Fruit fly (Drosophila melanogaster): Measurements from ENCODE around the gene CG4382.
A peak's percentile ranks its signal among the peaks of the same experiment; 100 is the strongest.

CG4382 gene

dm6 chr2L:9594625-9595300, 5.9 kb downstream of the CG4382 start:
- TF ChIP-seq Eip78C (GFP tag) (no peak), CG10631 (GFP tag; optimal IDR thresholded peaks at IDR 0.05) (peak; percentile 5), OdsH (GFP tag; optimal IDR thresholded peaks at IDR 0.05) (no peak), CG9139 (GFP tag; optimal IDR thresholded peaks at IDR 0.05) (no peak), Smox (GFP tag; optimal IDR thresholded peaks at IDR 0.05) (peak; percentile 2), Met (GFP tag; optimal IDR thresholded peaks at IDR 0.05) (peak; percentile 6), acj6 (GFP tag; optimal IDR thresholded peaks at IDR 0.05) (peak; percentile 5), CG6808 (GFP tag; optimal IDR thresholded peaks at IDR 0.05) (no peak), svp (GFP tag) (peak; percentile 53), fkh (GFP tag; optimal IDR thresholded peaks at IDR 0.05) (peak; percentile 30)

dm6 chr2L:9591146-9591545, 9.5 kb downstream of the CG4382 start:
- no peak for TF ChIP-seq Eip93F (GFP tag; optimal IDR thresholded peaks at IDR 0.05)
- TF ChIP-seq acj6 (GFP tag; optimal IDR thresholded peaks at IDR 0.05), result no peak
- no peak for TF ChIP-seq CG3919 (GFP tag; optimal IDR thresholded peaks at IDR 0.05)
- TF ChIP-seq CG6276 (GFP tag; optimal IDR thresholded peaks at IDR 0.05), result no peak
- TF ChIP-seq vri (GFP tag; optimal IDR thresholded peaks at IDR 0.05), result no peak

- TF ChIP-seq CG7368 (GFP tag; optimal IDR thresholded peaks at IDR 0.05) (no peak), fkh (GFP tag; optimal IDR thresholded peaks at IDR 0.05) (no peak), acj6 (GFP tag; optimal IDR thresholded peaks at IDR 0.05) (no peak), Met (GFP tag; optimal IDR thresholded peaks at IDR 0.05) (no peak), CG1621 (tag; optimal IDR thresholded peaks at IDR 0.05) (no peak), CG11294 (GFP tag; IDR thresholded peaks at IDR 0.05) (no peak), dsx (GFP tag; optimal IDR thresholded peaks at IDR 0.05; ENCODE audit: poor library complexity, severe bottlenecking) (no peak), CG10669 (GFP tag; optimal IDR thresholded peaks at IDR 0.05) (no peak), pdm3 (GFP tag; optimal IDR thresholded peaks at IDR 0.05) (no peak), fd59A (GFP tag; optimal IDR thresholded peaks at IDR 0.05) (no peak), CG8119 (GFP tag; IDR thresholded peaks at IDR 0.05) (no peak), CG4318 (GFP tag; optimal IDR thresholded peaks at IDR 0.05) (no peak), dac (GFP tag; optimal IDR thresholded peaks at IDR 0.05) (no peak), topi (GFP tag; optimal IDR thresholded peaks at IDR 0.05) (no peak), CG11762 (GFP tag; optimal IDR thresholded peaks at IDR 0.05; ENCODE audit: insufficient read depth) (no peak)
Observed at dm6 chr2L:9589176-9589575, 11.5 kb downstream of the CG4382 start, which contains the start of gene CG3841. Gene CG3841 (plus strand): TSS chr2L:9589476.

- no peak for TF ChIP-seq CG6854 (GFP tag; optimal IDR thresholded peaks at IDR 0.05)
- TF ChIP-seq CG8319 (GFP tag; optimal IDR thresholded peaks at IDR 0.05), result no peak
- TF ChIP-seq CG32006 (GFP tag; optimal IDR thresholded peaks at IDR 0.05), result no peak
- no peak for TF ChIP-seq OdsH (GFP tag; optimal IDR thresholded peaks at IDR 0.05)
- TF ChIP-seq Lpt (GFP tag; optimal IDR thresholded peaks at IDR 0.05), result no peak
- no peak for TF ChIP-seq achi (GFP tag; optimal IDR thresholded peaks at IDR 0.05)
- no peak for TF ChIP-seq fd59A (GFP tag; optimal IDR thresholded peaks at IDR 0.05)
- no peak for TF ChIP-seq Eip93F (GFP tag; optimal IDR thresholded peaks at IDR 0.05)
- TF ChIP-seq svp (GFP tag), result no peak
- no peak for TF ChIP-seq pdm3 (GFP tag; optimal IDR thresholded peaks at IDR 0.05)
- no peak for TF ChIP-seq dsx (GFP tag; optimal IDR thresholded peaks at IDR 0.05; ENCODE audit: poor library complexity, severe bottlenecking)
- TF ChIP-seq CG3919 (GFP tag; optimal IDR thresholded peaks at IDR 0.05), result no peak
- no peak for TF ChIP-seq Hr4 (GFP tag; optimal IDR thresholded peaks at IDR 0.05)
Observed at dm6 chr2L:9585942-9586341, 14.7 kb downstream of the CG4382 start.

dm6 chr2L:9584098-9584703, 16.5 kb downstream of the CG4382 start:
- TF ChIP-seq CG3032 (tag; optimal IDR thresholded peaks at IDR 0.05) (no peak), dac (GFP tag; optimal IDR thresholded peaks at IDR 0.05) (no peak), eg (GFP tag; IDR thresholded peaks at IDR 0.05) (no peak), CG32006 (GFP tag; optimal IDR thresholded peaks at IDR 0.05) (no peak)
